Worm (Caenorhabditis elegans) whole organism, L1 larva: Measurements from ENCODE around the gene F55C12.6.

ENCODE experiments used
- F16B12.6 ChIP-seq: fragments of 150-350 bp; optimal IDR thresholded peaks from 2 replicates; lab custom pipeline; 2014; ENCODE audit warnings: missing biosample characterization, missing genetic modification characterization
- aha-1 ChIP-seq: fragments of 150-350 bp; optimal IDR thresholded peaks from 2 replicates; lab custom pipeline; 2014; ENCODE audit warnings: missing biosample characterization, missing genetic modification characterization
- blmp-1 ChIP-seq: fragments of 150-350 bp; optimal IDR thresholded peaks from 2 replicates; lab custom pipeline; 2014; ENCODE audit warnings: missing biosample characterization, missing genetic modification characterization
- ceh-63 ChIP-seq: fragments of 200-800 bp; sonication (Bioruptor generic); optimal IDR thresholded peaks from 2 replicates; lab custom pipeline; 2018; ENCODE audit warnings: mild to moderate bottlenecking, missing genetic modification characterization, missing compliant biosample characterization
- ceh-90 ChIP-seq: sonication (generic microtip); optimal IDR thresholded peaks from 2 replicates; lab custom pipeline; 2016; ENCODE audit warnings: missing genetic modification characterization, missing compliant biosample characterization
- dsc-1 ChIP-seq: sonication (generic microtip); optimal IDR thresholded peaks from 2 replicates; lab custom pipeline; 2016; ENCODE audit warnings: mild to moderate bottlenecking, missing genetic modification characterization, missing compliant biosample characterization
- elt-2 ChIP-seq: sonication (generic microtip); optimal IDR thresholded peaks from 2 replicates; lab custom pipeline; 2016; ENCODE audit warnings: missing genetic modification characterization, mild to moderate bottlenecking, inconsistent platforms, missing compliant biosample characterization, missing genetic modification reagents
- elt-3 ChIP-seq, 6 experiments: fragments of 150-350 bp in 1 of 6; sonication (generic microtip); optimal IDR thresholded peaks; 2 replicates each; lab custom pipeline; 2017 to 2018; ENCODE audit warnings: missing biosample characterization in 6 of 6, missing genetic modification characterization in 6 of 6, inconsistent platforms in 1 of 6
- ets-5 ChIP-seq: fragments of 200-800 bp; sonication (Bioruptor generic); IDR thresholded peaks from 2 replicates; pipeline ENCODE4 v1.3.6; 2022; ENCODE audit warnings: missing genetic modification characterization, missing compliant biosample characterization
- grh-1 ChIP-seq: fragments of 200-800 bp; sonication (Bioruptor generic); IDR thresholded peaks from 2 replicates; pipeline ENCODE4 v1.3.6; 2022; ENCODE audit warnings: missing genetic modification reagents, missing genetic modification characterization, missing compliant biosample characterization
- hlh-17 ChIP-seq: fragments of 200-800 bp; sonication (Bioruptor generic); optimal IDR thresholded peaks from 2 replicates; lab custom pipeline; 2018; ENCODE audit warnings: missing genetic modification characterization, mild to moderate bottlenecking, missing compliant biosample characterization, moderate library complexity, borderline replicate concordance
- hlh-4 ChIP-seq: sonication (generic microtip); optimal IDR thresholded peaks from 2 replicates; lab custom pipeline; 2016; ENCODE audit warnings: mild to moderate bottlenecking, missing genetic modification characterization, missing compliant biosample characterization
- hpl-2 ChIP-seq: fragments of 150-350 bp; optimal IDR thresholded peaks from 2 replicates; lab custom pipeline; 2014; ENCODE audit warnings: missing biosample characterization, missing genetic modification reagents, missing genetic modification characterization
- irx-1 ChIP-seq: sonication (generic microtip); optimal IDR thresholded peaks from 2 replicates; lab custom pipeline; 2016; ENCODE audit warnings: missing genetic modification characterization, missing compliant biosample characterization
- jun-1 ChIP-seq: fragments of 150-350 bp; optimal IDR thresholded peaks from 2 replicates; lab custom pipeline; 2014; ENCODE audit warnings: missing biosample characterization, missing genetic modification reagents, missing genetic modification characterization
- lin-14 ChIP-seq: fragments of 200-800 bp; sonication (Bioruptor generic); optimal IDR thresholded peaks from 2 replicates; lab custom pipeline; 2018; ENCODE audit warnings: mild to moderate bottlenecking, missing genetic modification characterization, moderate library complexity, missing compliant biosample characterization
- lin-15B ChIP-seq: fragments of 150-350 bp; sonication (generic microtip); optimal IDR thresholded peaks from 3 replicates; lab custom pipeline; 2014; ENCODE audit warnings: missing biosample characterization, missing genetic modification characterization
- lir-3 ChIP-seq: sonication (generic microtip); optimal IDR thresholded peaks from 2 replicates; lab custom pipeline; 2016; ENCODE audit warnings: mild to moderate bottlenecking, missing genetic modification characterization, moderate library complexity, missing compliant biosample characterization; ENCODE audit not compliant: poor library complexity
- mab-9 ChIP-seq: fragments of 200-800 bp; sonication (Bioruptor generic); IDR thresholded peaks from 2 replicates; pipeline ENCODE4 v1.3.6; 2022; ENCODE audit warnings: missing genetic modification reagents, missing genetic modification characterization, missing compliant biosample characterization
- mep-1 ChIP-seq: fragments of 150-350 bp; optimal IDR thresholded peaks from 2 replicates; lab custom pipeline; 2014; ENCODE audit warnings: missing biosample characterization, missing genetic modification characterization
- nhr-77 ChIP-seq: fragments of 150-350 bp; optimal IDR thresholded peaks from 2 replicates; lab custom pipeline; 2014; ENCODE audit warnings: missing biosample characterization, missing genetic modification characterization
- nhr-84 ChIP-seq: sonication (generic microtip); optimal IDR thresholded peaks from 2 replicates; lab custom pipeline; 2017; ENCODE audit warnings: missing biosample characterization, missing genetic modification characterization
- nhr-90 ChIP-seq: sonication (generic microtip); optimal IDR thresholded peaks from 2 replicates; lab custom pipeline; 2016; ENCODE audit warnings: mild to moderate bottlenecking, missing genetic modification characterization, missing compliant biosample characterization; ENCODE audit not compliant: poor library complexity
- pag-3 ChIP-seq: sonication (generic microtip); optimal IDR thresholded peaks from 2 replicates; lab custom pipeline; 2017; ENCODE audit warnings: missing genetic modification characterization, mild to moderate bottlenecking, missing compliant biosample characterization, antibody characterized with exemption, borderline replicate concordance; ENCODE audit not compliant: insufficient read depth
- pqm-1 ChIP-seq: sonication (generic microtip); optimal IDR thresholded peaks from 3 replicates; lab custom pipeline; 2017; ENCODE audit warnings: missing biosample characterization, missing genetic modification characterization
- rnt-1 ChIP-seq: sonication (generic microtip); optimal IDR thresholded peaks from 2 replicates; lab custom pipeline; 2016; ENCODE audit warnings: mild to moderate bottlenecking, missing genetic modification characterization, moderate library complexity, missing compliant biosample characterization
- skn-1 ChIP-seq: fragments of 150-350 bp; optimal IDR thresholded peaks from 2 replicates; lab custom pipeline; 2014; ENCODE audit warnings: missing biosample characterization, missing genetic modification characterization
- snu-23 ChIP-seq: sonication (generic microtip); optimal IDR thresholded peaks from 2 replicates; lab custom pipeline; 2016; ENCODE audit warnings: missing genetic modification characterization, missing compliant biosample characterization
- unc-130 ChIP-seq: fragments of 150-350 bp; optimal IDR thresholded peaks from 2 replicates; lab custom pipeline; 2017; ENCODE audit warnings: missing biosample characterization, missing genetic modification characterization, inconsistent platforms
- vab-15 ChIP-seq: sonication (generic microtip); optimal IDR thresholded peaks from 2 replicates; lab custom pipeline; 2017; ENCODE audit warnings: missing genotype, mild to moderate bottlenecking, missing genetic modification characterization, missing compliant biosample characterization
- ztf-4 ChIP-seq: fragments of 150-350 bp; optimal IDR thresholded peaks from 2 replicates; lab custom pipeline; 2014; ENCODE audit warnings: missing biosample characterization, missing genetic modification characterization

F55C12.6 gene

DNA sequence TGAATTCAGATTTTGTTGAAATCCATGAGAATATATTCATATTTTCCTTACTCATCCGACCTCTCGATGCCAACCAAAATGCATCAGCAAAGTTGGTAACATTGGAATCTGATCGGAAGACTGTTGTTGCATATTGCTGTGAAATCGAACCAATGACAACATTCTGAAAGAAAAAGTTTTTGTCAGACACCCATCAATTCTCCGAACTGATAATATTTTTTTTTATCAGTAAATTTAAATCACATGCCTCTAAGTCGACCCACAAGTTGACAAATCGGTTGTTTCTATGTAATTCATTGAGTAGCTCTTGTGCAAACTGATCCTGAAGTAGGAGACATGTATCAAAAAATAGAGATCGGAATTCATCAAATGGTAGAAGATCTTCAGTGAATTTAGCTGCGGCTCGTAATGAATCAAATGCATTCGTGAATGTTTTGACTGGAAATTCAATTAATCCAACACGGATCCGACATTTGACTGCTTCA, 46.0 kb downstream of the F55C12.6 start, which contains the start of gene col-74:
TSS of gene col-74 (plus strand) at position 435 of the 485 bp plus-strand sequence.
- TF ChIP-seq rnt-1 (tag; lab: Kevin White, UChicago) (no peak), elt-2 (tag; lab: Kevin White, UChicago) (peak; percentile 55), ets-5 (GFP tag; lab: Robert Waterston, UW) (no peak)

DNA sequence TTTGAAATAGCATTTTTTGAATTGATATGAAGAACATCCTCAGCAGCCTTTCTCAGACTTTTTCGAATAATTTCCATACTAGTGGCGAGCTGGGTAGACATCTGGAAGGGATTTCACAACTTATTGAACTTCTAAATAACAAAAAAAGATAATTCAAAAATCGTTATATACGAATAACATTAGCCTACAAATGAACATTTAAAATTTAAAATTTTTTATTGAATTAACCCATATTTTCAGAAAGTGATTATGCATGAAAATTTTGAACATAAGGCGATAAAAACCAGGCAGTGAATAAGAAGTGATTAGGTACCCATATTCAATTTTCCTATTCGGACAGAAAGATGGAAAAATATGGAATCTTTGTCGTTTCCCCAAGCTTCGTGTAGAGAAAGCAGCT, 47.5 kb downstream of the F55C12.6 start, which contains the start of gene ZK1248.11:
TSS of gene ZK1248.11 (minus strand) at position 101 of the 400 bp plus-strand sequence.
- TF ChIP-seq rnt-1 (tag; lab: Kevin White, UChicago) (no peak), jun-1 (tag; lab: Kevin White, UChicago) (no peak), lin-15B (no peak), nhr-90 (tag; lab: Kevin White, UChicago) (no peak), ztf-4 (tag; lab: Kevin White, UChicago) (no peak), hpl-2 (no peak), mep-1 (tag; lab: Kevin White, UChicago) (no peak), nhr-84 (tag; lab: Kevin White, UChicago) (no peak), pqm-1 (no peak), dsc-1 (no peak), vab-15 (no peak), pag-3 (tag; lab: Kevin White, UChicago) (no peak), nhr-77 (tag; lab: Kevin White, UChicago) (no peak), ceh-63 (GFP tag; lab: Kevin White, UChicago) (no peak), ceh-90 (no peak), skn-1 (tag; lab: Kevin White, UChicago) (no peak), hlh-17 (GFP tag; lab: Kevin White, UChicago) (no peak), F16B12.6 (tag; lab: Kevin White, UChicago) (no peak), aha-1 (no peak), hlh-4 (no peak)

DNA sequence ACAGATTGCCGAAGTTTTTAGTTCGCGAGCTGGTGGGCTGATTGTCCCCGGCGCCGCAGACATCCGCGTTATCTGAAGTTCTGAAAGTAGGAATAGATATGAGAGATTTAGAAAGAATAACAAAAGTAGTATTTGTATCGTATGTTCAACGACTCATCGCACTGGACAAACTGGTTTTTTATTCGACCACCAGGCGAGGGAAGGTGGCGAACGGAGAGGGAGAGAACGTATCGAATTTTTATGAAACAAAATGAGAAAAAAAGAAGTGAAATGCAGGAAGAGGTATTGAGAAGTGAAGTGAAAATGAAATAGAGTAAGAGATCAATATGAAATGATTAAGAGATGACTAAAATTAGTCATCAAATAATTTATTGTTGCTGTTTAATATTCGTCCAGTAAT, 48.6 kb downstream of the F55C12.6 start, which contains the start of gene tbc-2:
TSS of gene tbc-2 (minus strand) at position 80 of the 400 bp plus-strand sequence.
- TF ChIP-seq blmp-1 (tag; lab: Kevin White, UChicago) (peak; percentile 74), nhr-90 (tag; lab: Kevin White, UChicago) (no peak), lin-14 (GFP tag; lab: Kevin White, UChicago) (peak; percentile 51), mab-9 (GFP tag; lab: Robert Waterston, UW) (no peak), snu-23 (no peak), grh-1 (GFP tag; lab: Robert Waterston, UW) (peak; percentile 30; the same call in 1 of the 2 replicates), unc-130 (tag; lab: Kevin White, UChicago) (no peak), irx-1 (tag; lab: Kevin White, UChicago) (no peak), elt-3 (tag; optimal IDR thresholded peaks at IDR 0.05; lab: Kevin White, UChicago) (peak in 1 of 6 experiments; percentile 36), lir-3 (no peak)
